Worm (Caenorhabditis elegans): ENCODE data around the gene C03B1.3.

DNA sequence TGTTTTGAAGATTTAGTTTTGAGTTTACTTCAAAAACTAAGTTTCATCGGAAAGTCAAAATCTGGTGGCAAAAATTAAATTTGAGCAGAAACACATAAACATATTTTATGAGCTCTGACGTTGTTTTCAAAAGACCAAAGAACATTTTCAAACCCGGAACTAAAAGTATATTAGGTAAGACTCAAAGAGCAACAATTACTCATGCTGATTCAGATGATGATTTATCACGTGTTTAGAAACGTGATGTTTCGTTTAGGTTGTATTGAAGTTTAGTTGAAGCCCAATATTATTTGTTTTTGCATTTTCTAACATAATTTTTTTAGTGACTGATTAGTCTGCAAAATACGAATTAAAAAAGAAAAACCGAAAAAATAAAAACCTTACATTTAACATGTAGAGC lies 12.1 kb upstream of the C03B1.3 start:
- TF ChIP-seq nhr-90 (tag; optimal IDR thresholded peaks at IDR 0.05), result no peak
- no peak for TF ChIP-seq egrh-3 (GFP tag; IDR thresholded peaks at IDR 0.05)
- TF ChIP-seq cebp-1 (GFP tag; IDR thresholded peaks at IDR 0.05), result no peak
- TF ChIP-seq cebp-1 (tag; optimal IDR thresholded peaks at IDR 0.05), result no peak
- no peak for TF ChIP-seq nfya-1 (tag; optimal IDR thresholded peaks at IDR 0.05; ENCODE audit: borderline replicate concordance, insufficient read depth)
- no peak for TF ChIP-seq snpc-1.1 (tag; optimal IDR thresholded peaks at IDR 0.05; ENCODE audit: insufficient read depth)
- TF ChIP-seq snpc-4 (GFP tag; optimal IDR thresholded peaks at IDR 0.05), result no peak
- no peak for TF ChIP-seq snpc-4 (tag; optimal IDR thresholded peaks at IDR 0.05)
- no peak for TF ChIP-seq pha-4 (tag; optimal IDR thresholded peaks at IDR 0.05)
- no peak for TF ChIP-seq lsl-1 (GFP tag; optimal IDR thresholded peaks at IDR 0.05)
- TF ChIP-seq ama-1 (optimal IDR thresholded peaks at IDR 0.05), result no peak
- no peak for TF ChIP-seq ama-1 (GFP tag; optimal IDR thresholded peaks at IDR 0.05)
- no peak for TF ChIP-seq unc-130 (GFP tag; optimal IDR thresholded peaks at IDR 0.05)
- no peak for TF ChIP-seq ztf-3 (GFP tag; optimal IDR thresholded peaks at IDR 0.05)
